Fruit fly (Drosophila melanogaster) whole organism, embryonic: Measurements from ENCODE around the gene Mis12.
A peak's percentile ranks its signal among the peaks of the same experiment; 100 is the strongest.

ENCODE experiments used
- Blimp-1 ChIP-seq: fragments of 200-800 bp; sonication (Bioruptor generic); optimal IDR thresholded peaks from 3 replicates; lab custom pipeline; 2018; ENCODE audit warnings: missing biosample characterization, missing genetic modification characterization, mild to moderate bottlenecking, moderate library complexity, missing genetic modification reagents
- CG10274 ChIP-seq: fragments of 200-800 bp; sonication (Bioruptor generic); optimal IDR thresholded peaks from 3 replicates; lab custom pipeline; 2017; ENCODE audit warnings: missing biosample characterization, mild to moderate bottlenecking, missing genetic modification characterization
- CG11723 ChIP-seq: fragments of 200-800 bp; sonication (Bioruptor generic); optimal IDR thresholded peaks from 2 replicates; lab custom pipeline; 2017; ENCODE audit warnings: missing biosample characterization, mild to moderate bottlenecking, missing genetic modification characterization
- CG12659 ChIP-seq: fragments of 200-800 bp; sonication (Bioruptor generic); optimal IDR thresholded peaks from 3 replicates; lab custom pipeline; 2017; ENCODE audit warnings: mild to moderate bottlenecking, missing biosample characterization, missing genetic modification reagents, missing genetic modification characterization
- CG13424 ChIP-seq: fragments of 200-800 bp; sonication (Bioruptor generic); optimal IDR thresholded peaks from 2 replicates; lab custom pipeline; 2019; ENCODE audit warnings: missing biosample characterization, mild to moderate bottlenecking, missing genetic modification characterization, moderate library complexity
- CG14050 ChIP-seq: fragments of 200-800 bp; sonication (Bioruptor generic); IDR thresholded peaks from 3 replicates; pipeline ENCODE4 v1.3.6; 2022; ENCODE audit warnings: missing biosample characterization, missing genetic modification characterization
- CG1647 ChIP-seq: fragments of 200-800 bp; sonication (Bioruptor generic); optimal IDR thresholded peaks from 3 replicates; lab custom pipeline; 2016; ENCODE audit warnings: missing biosample characterization, missing genetic modification characterization
- CG17186 ChIP-seq: fragments of 200-800 bp; sonication (Bioruptor generic); optimal IDR thresholded peaks from 3 replicates; lab custom pipeline; 2017; ENCODE audit warnings: missing biosample characterization, missing genetic modification reagents, missing genetic modification characterization
- CG17385 ChIP-seq: fragments of 200-800 bp; sonication (Bioruptor generic); optimal IDR thresholded peaks from 3 replicates; lab custom pipeline; 2018; ENCODE audit warnings: missing biosample characterization, mild to moderate bottlenecking, missing genetic modification characterization
- CG2129 ChIP-seq: fragments of 200-800 bp; sonication (Bioruptor generic); IDR thresholded peaks from 2 replicates; pipeline ENCODE4 v1.3.6; 2022; ENCODE audit warnings: missing biosample characterization, missing genetic modification characterization; ENCODE audit not compliant: partially characterized antibody
- CG2199 ChIP-seq: fragments of 200-800 bp; sonication (Bioruptor generic); IDR thresholded peaks from 3 replicates; pipeline ENCODE4 v1.3.6; 2022; ENCODE audit warnings: missing biosample characterization, missing genetic modification characterization
- CG3163 ChIP-seq: fragments of 200-800 bp; sonication (Bioruptor generic); optimal IDR thresholded peaks from 3 replicates; lab custom pipeline; 2016; ENCODE audit warnings: missing biosample characterization, missing genetic modification characterization
- CG32767 ChIP-seq: fragments of 200-800 bp; sonication (Bioruptor generic); IDR thresholded peaks from 2 replicates; pipeline ENCODE4 v1.3.6; 2022; ENCODE audit warnings: missing biosample characterization, missing genetic modification characterization
- CG34376 ChIP-seq: fragments of 200-800 bp; sonication (Bioruptor generic); optimal IDR thresholded peaks from 2 replicates; lab custom pipeline; 2018; ENCODE audit warnings: missing biosample characterization, mild to moderate bottlenecking, missing genetic modification characterization
- CG42726 ChIP-seq: fragments of 200-800 bp; sonication (Bioruptor generic); IDR thresholded peaks from 2 replicates; pipeline ENCODE4 v1.3.6; 2022; ENCODE audit warnings: missing biosample characterization, missing genetic modification characterization; ENCODE audit not compliant: partially characterized antibody
- CG8089 ChIP-seq: fragments of 200-800 bp; sonication (Bioruptor generic); optimal IDR thresholded peaks from 3 replicates; lab custom pipeline; 2016; ENCODE audit warnings: missing biosample characterization, missing genetic modification characterization
- CG9727 ChIP-seq: fragments of 200-800 bp; sonication (Bioruptor generic); optimal IDR thresholded peaks from 3 replicates; lab custom pipeline; 2017; ENCODE audit warnings: missing biosample characterization, mild to moderate bottlenecking, missing genetic modification characterization
- CG9797 ChIP-seq: fragments of 200-800 bp; sonication (Bioruptor generic); optimal IDR thresholded peaks from 3 replicates; lab custom pipeline; 2018; ENCODE audit warnings: missing biosample characterization, mild to moderate bottlenecking, missing genetic modification characterization
- CkIIα-i1 ChIP-seq: fragments of 200-800 bp; sonication (Bioruptor generic); IDR thresholded peaks from 2 replicates; pipeline ENCODE4 v1.3.6; 2022; ENCODE audit warnings: missing biosample characterization, missing genetic modification characterization
- ERR ChIP-seq: fragments of 200-800 bp; sonication (Bioruptor generic); optimal IDR thresholded peaks from 2 replicates; lab custom pipeline; 2016; ENCODE audit warnings: missing biosample characterization, missing genetic modification characterization
- Ets97D ChIP-seq: fragments of 200-800 bp; sonication (Bioruptor generic); optimal IDR thresholded peaks from 3 replicates; lab custom pipeline; 2016; ENCODE audit warnings: missing biosample characterization, missing genetic modification characterization
- GATAe ChIP-seq: fragments of 200-800 bp; sonication (Bioruptor generic); conservative IDR thresholded peaks from 2 replicates; pipeline ENCODE4 v1.3.6; 2022; ENCODE audit warnings: missing biosample characterization, missing genetic modification characterization
- HLH54F ChIP-seq: fragments of 200-800 bp; sonication (Bioruptor generic); optimal IDR thresholded peaks from 3 replicates; lab custom pipeline; 2016; ENCODE audit warnings: missing biosample characterization, missing genetic modification characterization
- Lim3 ChIP-seq: fragments of 200-800 bp; sonication (Bioruptor generic); IDR thresholded peaks from 2 replicates; pipeline ENCODE4 v1.3.6; 2022; ENCODE audit warnings: missing biosample characterization, missing genetic modification characterization
- MTF-1 ChIP-seq: fragments of 200-800 bp; sonication (Bioruptor generic); optimal IDR thresholded peaks from 2 replicates; lab custom pipeline; 2018; ENCODE audit warnings: missing biosample characterization, mild to moderate bottlenecking, missing genetic modification characterization, borderline replicate concordance
- Meics ChIP-seq: fragments of 200-800 bp; sonication (Bioruptor generic); optimal IDR thresholded peaks from 2 replicates; lab custom pipeline; 2017; ENCODE audit warnings: missing biosample characterization, mild to moderate bottlenecking, missing genetic modification characterization
- NK7.1 ChIP-seq: fragments of 200-800 bp; sonication (Bioruptor generic); optimal IDR thresholded peaks from 3 replicates; lab custom pipeline; 2016; ENCODE audit warnings: missing biosample characterization, missing genetic modification characterization
- Oli ChIP-seq: fragments of 200-800 bp; sonication (Bioruptor generic); optimal IDR thresholded peaks from 2 replicates; lab custom pipeline; 2018; ENCODE audit warnings: missing biosample characterization, mild to moderate bottlenecking, missing genetic modification characterization, moderate library complexity
- Ptx1 ChIP-seq: fragments of 200-800 bp; sonication (Bioruptor generic); IDR thresholded peaks from 2 replicates; pipeline ENCODE4 v1.3.6; 2022; ENCODE audit warnings: missing biosample characterization, missing genetic modification characterization
- Rx ChIP-seq: fragments of 200-800 bp; sonication (Bioruptor generic); IDR thresholded peaks from 2 replicates; pipeline ENCODE4 v1.3.6; 2022; ENCODE audit warnings: missing biosample characterization, missing genetic modification characterization
- Sin3A ChIP-seq: fragments of >200 bp; optimal IDR thresholded peaks from 2 replicates; lab custom pipeline; 2018
- Sry-β ChIP-seq: fragments of 200-800 bp; sonication (Bioruptor generic); optimal IDR thresholded peaks from 2 replicates; lab custom pipeline; 2018; ENCODE audit warnings: missing biosample characterization, mild to moderate bottlenecking, missing genetic modification characterization, moderate library complexity
- Sry-δ ChIP-seq: fragments of 200-800 bp; sonication (Bioruptor generic); optimal IDR thresholded peaks from 2 replicates; lab custom pipeline; 2016; ENCODE audit warnings: missing biosample characterization, missing genetic modification characterization
- Taf1 ChIP-seq: fragments of 200-800 bp; sonication (Bioruptor generic); IDR thresholded peaks from 2 replicates; pipeline ENCODE4 v1.3.6; 2022; ENCODE audit warnings: missing biosample characterization, missing genetic modification characterization
- Vsx1 ChIP-seq: fragments of 200-800 bp; sonication (Bioruptor generic); optimal IDR thresholded peaks from 2 replicates; lab custom pipeline; 2017; ENCODE audit warnings: missing biosample characterization, mild to moderate bottlenecking, missing genetic modification characterization, missing genetic modification reagents
- ab ChIP-seq: fragments of 200-800 bp; sonication (Bioruptor generic); optimal IDR thresholded peaks from 2 replicates; lab custom pipeline; 2016; ENCODE audit warnings: missing biosample characterization, missing genetic modification characterization
- chn ChIP-seq: fragments of 200-800 bp; sonication (Bioruptor generic); optimal IDR thresholded peaks from 2 replicates; lab custom pipeline; 2016; ENCODE audit warnings: missing biosample characterization, missing genetic modification characterization
- crc ChIP-seq: fragments of 200-800 bp; sonication (Bioruptor generic); optimal IDR thresholded peaks from 2 replicates; lab custom pipeline; 2016; ENCODE audit warnings: missing biosample characterization, missing genetic modification characterization
- crp ChIP-seq, 2 experiments: fragments of 200-800 bp; sonication (Bioruptor generic); optimal IDR thresholded peaks; 2 replicates in 1 of 2; 3 replicates in 1 of 2; lab custom pipeline; 2017; ENCODE audit warnings: missing biosample characterization in 2 of 2, missing genetic modification characterization in 2 of 2, mild to moderate bottlenecking in 1 of 2, moderate library complexity in 1 of 2
- dpn ChIP-seq, 2 experiments: fragments of 200-800 bp; sonication (Bioruptor generic); optimal IDR thresholded peaks; 3 replicates each; lab custom pipeline; 2016; ENCODE audit warnings: missing biosample characterization in 2 of 2, missing genetic modification characterization in 2 of 2
- lbe ChIP-seq: fragments of 200-800 bp; sonication (Bioruptor generic); optimal IDR thresholded peaks from 2 replicates; lab custom pipeline; 2016; ENCODE audit warnings: missing biosample characterization, mild to moderate bottlenecking, missing genetic modification characterization
- mirr ChIP-seq: fragments of 200-800 bp; sonication (Bioruptor generic); optimal IDR thresholded peaks from 3 replicates; lab custom pipeline; 2018; ENCODE audit warnings: missing biosample characterization, mild to moderate bottlenecking, missing genetic modification characterization
- mld ChIP-seq: fragments of 200-800 bp; sonication (Bioruptor generic); IDR thresholded peaks from 3 replicates; pipeline ENCODE4 v1.3.6; 2022; ENCODE audit warnings: missing biosample characterization, missing genetic modification characterization; ENCODE audit not compliant: partially characterized antibody
- pnt ChIP-seq: fragments of 200-800 bp; sonication (Bioruptor generic); optimal IDR thresholded peaks from 3 replicates; lab custom pipeline; 2016; ENCODE audit warnings: missing biosample characterization, missing genetic modification characterization
- repo ChIP-seq: fragments of 200-800 bp; sonication (Bioruptor generic); optimal IDR thresholded peaks from 2 replicates; lab custom pipeline; 2016; ENCODE audit warnings: missing biosample characterization, missing genetic modification characterization
- schlank ChIP-seq: fragments of 200-800 bp; sonication (Bioruptor generic); optimal IDR thresholded peaks from 2 replicates; lab custom pipeline; 2018; ENCODE audit warnings: missing biosample characterization, mild to moderate bottlenecking, missing genetic modification characterization
- shn ChIP-seq: fragments of 200-800 bp; sonication (Bioruptor generic); optimal IDR thresholded peaks from 3 replicates; lab custom pipeline; 2016; ENCODE audit warnings: missing biosample characterization, missing genetic modification characterization
- sisA ChIP-seq: fragments of 200-800 bp; sonication (Bioruptor generic); IDR thresholded peaks from 2 replicates; pipeline ENCODE4 v1.3.6; 2022; ENCODE audit warnings: missing biosample characterization, missing genetic modification characterization
- slbo ChIP-seq: fragments of 200-800 bp; sonication (Bioruptor generic); IDR thresholded peaks from 2 replicates; pipeline ENCODE4 v1.3.6; 2022; ENCODE audit warnings: missing biosample characterization, missing genetic modification characterization
- vfl ChIP-seq: fragments of 200-800 bp; sonication (Bioruptor generic); optimal IDR thresholded peaks from 2 replicates; lab custom pipeline; 2016; ENCODE audit warnings: missing biosample characterization, missing genetic modification characterization
- wek ChIP-seq: fragments of 200-800 bp; sonication (Bioruptor generic); optimal IDR thresholded peaks from 3 replicates; lab custom pipeline; 2018; ENCODE audit warnings: missing biosample characterization, mild to moderate bottlenecking, missing genetic modification characterization, moderate library complexity

Mis12 gene

DNA sequence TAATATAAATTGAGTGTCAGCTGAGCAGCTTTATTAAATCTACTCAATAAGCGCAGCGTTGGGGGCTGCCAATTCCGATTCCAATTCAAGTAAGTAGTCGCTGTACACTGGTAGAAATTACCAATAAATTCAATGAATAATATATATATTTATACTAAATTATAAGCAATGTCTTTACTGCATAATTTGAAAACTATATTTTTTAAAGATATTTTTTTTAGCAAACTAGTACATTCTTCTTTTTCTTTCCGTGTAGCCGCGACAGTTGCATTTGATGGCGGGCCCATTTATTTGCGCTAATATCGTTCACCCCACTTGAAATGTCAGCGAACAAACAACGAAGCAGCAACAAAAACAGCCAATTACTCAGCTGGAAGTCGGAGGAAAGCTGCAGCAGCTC is 8.5 kb upstream of the Mis12 start (continued):
- TF ChIP-seq Rx (GFP tag; lab: Robert Waterston, UW) (peak; percentile 38; the same call in 1 of the 2 replicates), ERR (GFP tag; lab: Kevin White, UChicago) (no peak), Vsx1 (GFP tag; lab: Kevin White, UChicago) (peak; percentile 35), CG2199 (GFP tag; lab: Robert Waterston, UW) (no peak), repo (GFP tag; lab: Kevin White, UChicago) (no peak), Sry-δ (GFP tag; lab: Kevin White, UChicago) (no peak), CG13424 (tag; lab: Kevin White, UChicago) (peak; percentile 50), dpn (GFP tag; optimal IDR thresholded peaks at IDR 0.05; lab: Kevin White, UChicago) (peak in 1 of 2 experiments; percentile 18), CG10274 (GFP tag; lab: Kevin White, UChicago) (no peak), GATAe (GFP tag; lab: Robert Waterston, UW) (no peak; the same call in 1 of the 2 replicates), CG14050 (GFP tag; lab: Robert Waterston, UW) (peak; percentile 40; the same call in 1 of the 3 replicates), mld (no peak), CG17385 (GFP tag; lab: Kevin White, UChicago) (peak; percentile 61), schlank (tag; lab: Kevin White, UChicago) (no peak), Taf1 (GFP tag; lab: Robert Waterston, UW) (no peak), CG8089 (GFP tag; lab: Kevin White, UChicago) (no peak), vfl (GFP tag; lab: Kevin White, UChicago) (no peak), crc (GFP tag; lab: Kevin White, UChicago) (no peak), CG3163 (GFP tag; lab: Kevin White, UChicago) (no peak), CG34376 (GFP tag; lab: Kevin White, UChicago) (no peak), CG42726 (no peak), Oli (tag; lab: Kevin White, UChicago) (peak; percentile 73), Meics (GFP tag; lab: Kevin White, UChicago) (peak; percentile 30), CG12659 (peak; percentile 32), HLH54F (no peak), mirr (GFP tag; lab: Kevin White, UChicago) (no peak), ab (GFP tag; lab: Kevin White, UChicago) (no peak), crp (GFP tag; optimal IDR thresholded peaks at IDR 0.05; lab: Kevin White, UChicago) (no peak), Ptx1 (peak; percentile 72), Sry-β (GFP tag; lab: Kevin White, UChicago) (no peak), slbo (GFP tag; lab: Robert Waterston, UW) (peak; percentile 67), Ets97D (GFP tag; lab: Kevin White, UChicago) (no peak), CG11723 (no peak), CG32767 (GFP tag; lab: Robert Waterston, UW) (peak; percentile 64; the same call in 1 of the 2 replicates), CG9797 (GFP tag; lab: Kevin White, UChicago) (no peak), shn (no peak), CkIIα-i1 (GFP tag; lab: Robert Waterston, UW) (no peak), CG9727 (peak; percentile 72), wek (GFP tag; lab: Kevin White, UChicago) (no peak), CG2129 (GFP tag; lab: Robert Waterston, UW) (no peak), MTF-1 (GFP tag; lab: Kevin White, UChicago) (peak; percentile 31), NK7.1 (GFP tag; lab: Kevin White, UChicago) (no peak), sisA (GFP tag; lab: Robert Waterston, UW) (peak; percentile 71), lbe (GFP tag; lab: Kevin White, UChicago) (peak; percentile 33), Sin3A (no peak), CG1647 (GFP tag; lab: Kevin White, UChicago) (no peak), chn (GFP tag; lab: Kevin White, UChicago) (no peak), Blimp-1 (GFP tag; lab: Kevin White, UChicago) (peak; percentile 72), Lim3 (GFP tag; lab: Robert Waterston, UW) (peak; percentile 52; the same call in 1 of the 2 replicates), CG17186 (GFP tag; lab: Kevin White, UChicago) (no peak), pnt (no peak)
